Worm (Caenorhabditis elegans) whole organism, early embryonic: Measurements from ENCODE around the gene pro-3.

Experiments used
- B0310.2 ChIP-seq: sonication (generic microtip); optimal IDR thresholded peaks from 2 replicates; lab custom pipeline; 2016; ENCODE audit warnings: mild to moderate bottlenecking, missing genetic modification characterization, missing compliant biosample characterization
- ama-1 ChIP-seq: fragments of 150-350 bp; optimal IDR thresholded peaks from 2 replicates; lab custom pipeline; 2014
- flt-1 ChIP-seq: fragments of 200-800 bp; sonication (Bioruptor generic); IDR thresholded peaks from 2 replicates; pipeline ENCODE4 v1.3.6; 2022; ENCODE audit warnings: missing genetic modification characterization, missing compliant biosample characterization
- hnd-1 ChIP-seq: sonication (generic microtip); optimal IDR thresholded peaks from 2 replicates; lab custom pipeline; 2016; ENCODE audit warnings: missing genetic modification characterization, missing compliant biosample characterization
- pes-1 ChIP-seq: fragments of 200-800 bp; sonication (Bioruptor generic); IDR thresholded peaks from 2 replicates; pipeline ENCODE4 v1.3.6; 2022; ENCODE audit warnings: missing genetic modification reagents, missing genetic modification characterization, missing compliant biosample characterization
- scrt-1 ChIP-seq: fragments of 200-800 bp; sonication (Bioruptor generic); IDR thresholded peaks from 2 replicates; pipeline ENCODE4 v1.3.6; 2022; ENCODE audit warnings: missing genetic modification characterization, missing compliant biosample characterization
- tra-4 ChIP-seq: sonication (generic microtip); optimal IDR thresholded peaks from 2 replicates; lab custom pipeline; 2017; ENCODE audit warnings: missing genetic modification characterization, missing compliant biosample characterization

DNA sequence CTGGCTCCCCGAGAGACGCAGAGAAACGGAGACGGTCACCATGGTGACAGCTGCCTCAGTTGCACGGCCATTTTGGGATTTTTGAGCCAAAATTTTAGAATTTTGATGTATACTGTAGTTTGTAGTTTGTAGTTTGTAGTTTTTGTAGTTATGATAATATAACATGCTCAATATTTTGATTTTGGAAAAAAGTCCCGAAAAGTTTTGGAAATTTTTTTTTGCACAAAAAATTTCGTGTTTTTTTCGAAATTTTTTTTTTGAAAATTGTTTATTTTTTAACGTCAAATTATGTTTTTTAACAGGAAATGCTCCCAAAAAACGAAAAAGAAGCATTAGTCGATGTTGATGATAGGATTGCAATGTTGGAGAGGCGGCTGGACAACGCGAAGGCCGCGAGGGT lies 9.0 kb upstream of the pro-3 start, which contains the start of gene dyf-17:
- TF ChIP-seq scrt-1 (GFP tag; lab: Robert Waterston, UW), result no peak
- TF ChIP-seq ama-1, result no peak
- TF ChIP-seq hnd-1 (tag; lab: Kevin White, UChicago), result no peak
- no peak for TF ChIP-seq tra-4 (tag; lab: Kevin White, UChicago)
- no peak for TF ChIP-seq B0310.2 (tag; lab: Kevin White, UChicago)
- TF ChIP-seq flt-1 (GFP tag; lab: Robert Waterston, UW), result no peak
- no peak for TF ChIP-seq pes-1
